Fruit fly (Drosophila melanogaster) whole organism, wandering third instar larva: Measurements from ENCODE around the gene Obp85a.

Experiments used
- CG32264 ChIP-seq: fragments of 200-800 bp; sonication (Bioruptor generic); optimal IDR thresholded peaks from 2 replicates; lab custom pipeline; 2016; ENCODE audit warnings: missing biosample characterization, missing genetic modification characterization
- HLH106 ChIP-seq: fragments of 200-800 bp; optimal IDR thresholded peaks from 3 replicates; lab custom pipeline; 2019; ENCODE audit warnings: missing biosample characterization, mild to moderate bottlenecking, missing genetic modification characterization, moderate library complexity
- Vsx2 ChIP-seq: fragments of 200-300, 225-300 bp; sonication (Bioruptor generic); optimal IDR thresholded peaks from 2 replicates; lab custom pipeline; 2018; ENCODE audit warnings: missing biosample characterization, missing genetic modification characterization; ENCODE audit not compliant: partially characterized antibody
- dmrt93B ChIP-seq: fragments of 200-800 bp; sonication (Bioruptor generic); optimal IDR thresholded peaks from 2 replicates; lab custom pipeline; 2018; ENCODE audit warnings: missing biosample characterization, mild to moderate bottlenecking, missing genetic modification characterization
- fru ChIP-seq: fragments of 200-800 bp; sonication (Bioruptor generic); optimal IDR thresholded peaks from 3 replicates; lab custom pipeline; 2016; ENCODE audit warnings: missing biosample characterization, mild to moderate bottlenecking, missing genetic modification characterization
- pan ChIP-seq: fragments of >200 bp; optimal IDR thresholded peaks from 2 replicates; lab custom pipeline; 2017

- TF ChIP-seq CG32264 (no peak), fru (no peak), dmrt93B (GFP tag; lab: Kevin White, UChicago) (no peak), Vsx2 (GFP tag; lab: Kevin White, UChicago) (no peak), pan (lab: Kevin White, UChicago) (no peak), HLH106 (tag; lab: Kevin White, UChicago) (no peak)
Measured at dm6 chr3R:8456461-8456860, 36.1 kb upstream of the Obp85a start.
